Worm (Caenorhabditis elegans) whole organism, L4/young adult: Measurements from ENCODE around the gene E04D5.5.

Experiments
- W03F9.2 ChIP-seq: fragments of 150-350 bp; optimal IDR thresholded peaks from 2 replicates; lab custom pipeline; 2014; ENCODE audit warnings: missing biosample characterization, missing genetic modification characterization
- him-1 ChIP-seq: sonication (generic microtip); optimal IDR thresholded peaks from 2 replicates; lab custom pipeline; 2016; ENCODE audit warnings: missing genotype, missing genetic modification reagents, missing genetic modification characterization, missing compliant biosample characterization

DNA sequence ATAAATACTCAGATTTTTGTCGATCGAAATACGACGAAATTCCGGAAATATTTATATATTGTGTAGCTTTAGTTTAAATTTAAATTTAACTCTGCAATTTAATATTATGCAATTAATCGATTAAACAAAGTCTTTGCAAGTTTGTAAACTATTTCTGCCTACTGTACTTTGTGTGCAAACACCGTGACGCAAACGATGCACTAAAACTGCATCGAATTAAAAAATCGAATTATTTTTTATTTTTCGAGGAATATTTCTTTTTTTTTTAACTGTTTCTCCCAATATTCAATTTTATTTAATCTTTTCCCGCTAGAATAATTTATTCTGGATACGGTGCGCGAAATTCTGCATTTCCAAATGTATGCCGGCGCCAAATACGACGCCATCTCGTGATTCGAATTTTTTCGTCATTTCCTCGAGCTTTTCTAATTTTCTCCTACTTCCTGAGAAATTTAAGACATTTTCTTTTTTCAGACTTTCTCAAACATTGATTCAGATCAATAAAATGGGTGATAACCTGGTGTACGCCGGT is 5.3 kb downstream of the E04D5.5 start, which contains the start of gene eif-2A:
- peak; percentile 15 for TF ChIP-seq W03F9.2 (tag; lab: Kevin White, UChicago)
- no peak for TF ChIP-seq him-1 (tag; lab: Kevin White, UChicago)
